Worm (Caenorhabditis elegans): ENCODE measurements around the gene C06A8.6.

C06A8.6 gene

DNA sequence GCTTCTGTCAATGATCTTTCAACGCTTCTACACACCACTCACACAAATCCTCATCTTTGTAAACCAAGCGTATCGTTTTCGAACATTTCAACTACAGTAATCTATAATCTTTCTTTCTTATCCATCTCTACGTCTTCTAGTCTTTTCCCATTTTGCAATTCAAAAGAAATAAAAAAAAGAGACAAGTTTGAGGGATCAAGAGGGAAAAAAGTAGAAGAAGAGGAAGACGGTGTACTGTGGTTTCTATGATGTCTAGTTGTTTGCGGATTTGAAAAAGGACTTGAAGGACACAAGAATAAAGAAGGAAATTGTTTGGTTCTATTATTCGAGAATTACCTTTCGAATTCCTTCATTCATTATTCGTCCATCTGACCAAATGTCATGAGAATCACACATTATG is 20.2 kb downstream of the C06A8.6 start:
- TF ChIP-seq nhr-25 (tag; optimal IDR thresholded peaks at IDR 0.05) (peak; percentile 25), fkh-10 (GFP tag; optimal IDR thresholded peaks at IDR 0.05) (no peak), ceh-16 (tag; optimal IDR thresholded peaks at IDR 0.05) (no peak), daf-12 (tag; optimal IDR thresholded peaks at IDR 0.05) (no peak)

ce11 chrII:7794222-7794621 is 21.9 kb downstream of the C06A8.6 start, which contains the start of gene glr-4:
Gene glr-4 (minus strand): TSS chrII:7794322.
- TF ChIP-seq elt-1 (tag; optimal IDR thresholded peaks at IDR 0.05) (peak; percentile 32), nhr-28 (tag; optimal IDR thresholded peaks at IDR 0.05) (no peak)

DNA sequence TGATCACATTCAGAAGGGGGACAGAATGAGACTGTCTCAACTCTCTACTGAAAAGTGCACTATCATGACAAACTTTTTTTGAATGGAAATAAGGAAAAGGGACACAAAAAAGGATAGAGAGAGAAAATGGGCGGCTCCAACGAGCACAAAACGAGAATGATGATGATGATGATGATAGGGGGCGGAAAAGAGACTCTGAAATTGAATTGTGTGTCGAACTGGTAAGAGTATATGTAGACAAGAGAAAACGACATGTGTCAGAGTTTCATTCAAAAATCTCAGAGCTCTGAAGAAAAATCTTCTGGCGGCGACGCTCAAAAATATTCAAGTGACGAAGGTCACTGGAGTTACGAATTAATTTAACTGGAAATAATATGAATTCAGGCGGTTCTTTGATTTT is 23.0 kb downstream of the C06A8.6 start:
- TF ChIP-seq fkh-10 (GFP tag; optimal IDR thresholded peaks at IDR 0.05) (peak; percentile 43), pha-4 (tag; optimal IDR thresholded peaks at IDR 0.05) (no peak), elt-3 (tag; optimal IDR thresholded peaks at IDR 0.05) (no peak), eor-1 (tag; optimal IDR thresholded peaks at IDR 0.05) (no peak)

DNA sequence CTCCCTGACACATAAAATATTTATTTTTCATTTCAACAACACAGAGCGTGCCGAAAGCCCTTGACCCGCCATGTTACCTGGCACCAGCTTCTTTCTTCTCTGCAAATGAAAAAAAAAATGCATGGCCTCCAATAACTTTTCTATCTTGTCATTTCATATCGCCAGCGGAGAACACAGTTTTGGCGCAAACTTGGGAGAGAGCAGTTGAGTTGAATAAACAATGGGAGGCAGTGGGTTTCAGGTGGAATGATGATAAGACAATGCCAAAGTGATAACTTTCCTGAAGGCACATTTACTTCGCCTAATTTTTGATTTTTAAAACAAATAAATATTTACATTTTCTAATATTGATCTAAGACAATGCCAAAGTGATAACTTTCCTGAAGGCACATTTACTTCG is 29.0 kb downstream of the C06A8.6 start:
- TF ChIP-seq elt-2 (tag; optimal IDR thresholded peaks at IDR 0.05) = peak; percentile 60
- TF ChIP-seq ztf-11 (tag; optimal IDR thresholded peaks at IDR 0.05) = no peak
- TF ChIP-seq lin-15B (tag; optimal IDR thresholded peaks at IDR 0.05) = no peak
- TF ChIP-seq pqm-1 (tag; optimal IDR thresholded peaks at IDR 0.05) = peak; percentile 20
- TF ChIP-seq nhr-43 (tag; optimal IDR thresholded peaks at IDR 0.05; ENCODE audit: poor library complexity, severe bottlenecking) = no peak
- no peak for TF ChIP-seq nhr-77 (tag; optimal IDR thresholded peaks at IDR 0.05)
- TF ChIP-seq nhr-11 (tag; optimal IDR thresholded peaks at IDR 0.05) = no peak
- TF ChIP-seq pha-4 (tag; optimal IDR thresholded peaks at IDR 0.05) = peak; percentile 26
- TF ChIP-seq nhr-28 (tag; optimal IDR thresholded peaks at IDR 0.05) = no peak
- TF ChIP-seq ceh-82 (tag; optimal IDR thresholded peaks at IDR 0.05) = no peak

DNA sequence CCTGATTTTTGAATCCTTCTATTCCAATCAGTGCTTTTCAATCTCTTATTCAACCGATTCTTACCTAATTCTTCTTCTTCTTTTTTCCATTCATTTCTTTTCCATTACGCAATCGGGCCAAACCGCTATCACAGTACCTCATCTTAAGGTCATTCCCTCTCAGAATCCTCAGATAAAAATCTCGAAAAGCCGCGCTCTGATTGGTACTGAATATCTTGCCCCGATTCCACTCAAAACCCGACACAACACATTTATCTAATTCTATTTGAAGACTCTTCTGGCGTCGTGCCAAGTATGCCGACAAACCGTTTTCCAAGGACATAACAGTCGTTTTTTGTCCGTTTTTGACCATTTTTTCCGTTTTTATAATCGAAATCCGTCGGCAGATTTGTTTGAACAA is 29.6 kb downstream of the C06A8.6 start:
- TF ChIP-seq eor-1 (tag; optimal IDR thresholded peaks at IDR 0.05) (no peak), ceh-16 (tag; optimal IDR thresholded peaks at IDR 0.05) (peak; percentile 50), pqm-1 (tag; optimal IDR thresholded peaks at IDR 0.05) (no peak), fkh-10 (GFP tag; optimal IDR thresholded peaks at IDR 0.05) (no peak), elt-1 (tag; optimal IDR thresholded peaks at IDR 0.05) (peak; percentile 96), nhr-23 (tag; optimal IDR thresholded peaks at IDR 0.05) (peak; percentile 70), nhr-11 (tag; optimal IDR thresholded peaks at IDR 0.05) (no peak), jun-1 (tag; optimal IDR thresholded peaks at IDR 0.05) (no peak), unc-62 (GFP tag; optimal IDR thresholded peaks at IDR 0.05) (no peak), fkh-2 (tag; optimal IDR thresholded peaks at IDR 0.05) (no peak), egl-27 (tag; optimal IDR thresholded peaks at IDR 0.05) (no peak), unc-39 (tag; optimal IDR thresholded peaks at IDR 0.05) (no peak), fos-1 (tag; optimal IDR thresholded peaks at IDR 0.05) (no peak), ceh-9 (tag; optimal IDR thresholded peaks at IDR 0.05) (no peak), ceh-28 (tag; optimal IDR thresholded peaks at IDR 0.05) (no peak), tbx-2 (tag; optimal IDR thresholded peaks at IDR 0.05) (no peak), nhr-43 (tag; optimal IDR thresholded peaks at IDR 0.05; ENCODE audit: poor library complexity, severe bottlenecking) (no peak), lin-39 (tag; optimal IDR thresholded peaks at IDR 0.05) (no peak), lsy-12 (tag; optimal IDR thresholded peaks at IDR 0.05) (no peak), lin-15B (tag; optimal IDR thresholded peaks at IDR 0.05) (no peak), nhr-28 (tag; optimal IDR thresholded peaks at IDR 0.05) (no peak), mdl-1 (tag; optimal IDR thresholded peaks at IDR 0.05) (no peak), nhr-77 (tag; optimal IDR thresholded peaks at IDR 0.05) (no peak), nhr-25 (tag; optimal IDR thresholded peaks at IDR 0.05) (peak; percentile 77), daf-12 (tag; optimal IDR thresholded peaks at IDR 0.05) (no peak), nfya-1 (tag; optimal IDR thresholded peaks at IDR 0.05; ENCODE audit: insufficient read depth) (no peak)

DNA sequence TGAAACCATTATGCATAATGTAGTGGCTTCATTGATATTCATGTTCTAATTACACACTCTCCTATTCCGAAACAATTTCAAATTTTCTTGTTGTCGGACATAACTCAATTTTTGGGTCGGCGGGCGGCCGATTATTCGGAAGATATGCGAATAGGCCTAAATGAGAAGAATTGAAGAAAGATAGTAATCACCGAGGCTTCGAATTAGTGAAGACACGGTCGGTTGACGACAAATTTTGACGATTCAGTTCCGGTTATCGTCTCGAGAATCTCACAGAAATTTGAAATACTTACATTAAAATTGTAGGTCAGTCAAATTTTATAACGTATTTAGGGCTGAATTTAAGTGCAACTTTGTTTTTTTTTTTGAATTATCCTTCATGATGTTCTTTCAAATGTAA is 30.9 kb downstream of the C06A8.6 start:
- peak; percentile 18 for TF ChIP-seq nhr-23 (tag; optimal IDR thresholded peaks at IDR 0.05)
- TF ChIP-seq nhr-25 (tag; optimal IDR thresholded peaks at IDR 0.05) = no peak
- TF ChIP-seq nhr-43 (tag; optimal IDR thresholded peaks at IDR 0.05; ENCODE audit: poor library complexity, severe bottlenecking) = no peak
- no peak for TF ChIP-seq nhr-67 (tag; optimal IDR thresholded peaks at IDR 0.05)
- no peak for TF ChIP-seq pqm-1 (tag; optimal IDR thresholded peaks at IDR 0.05)
- peak; percentile 59 for TF ChIP-seq elt-1 (tag; optimal IDR thresholded peaks at IDR 0.05)
- no peak for TF ChIP-seq egl-27 (tag; optimal IDR thresholded peaks at IDR 0.05)
- no peak for TF ChIP-seq nhr-76 (tag; optimal IDR thresholded peaks at IDR 0.05)
- TF ChIP-seq ceh-9 (tag; optimal IDR thresholded peaks at IDR 0.05) = no peak

Data from whole organism, L3 larva.